Fruit fly (Drosophila melanogaster): Measurements from ENCODE around the gene Eaf6.

dm6 chr3L:5611732-5612250 lies 3.7 kb upstream of the Eaf6 start:
- peak; percentile 83 for TF ChIP-seq ara (GFP tag; IDR thresholded peaks at IDR 0.05)
- peak; percentile 37 for TF ChIP-seq kay (GFP tag; optimal IDR thresholded peaks at IDR 0.05)
- 0 out of 3 replicates have a peak, but pooled peaks have one; percentile 48 for TF ChIP-seq Aef1 (GFP tag; IDR thresholded peaks at IDR 0.05)
- TF ChIP-seq mirr (GFP tag; optimal IDR thresholded peaks at IDR 0.05): no peak
- peak; percentile 24 for TF ChIP-seq disco-r (GFP tag; optimal IDR thresholded peaks at IDR 0.05)
- TF ChIP-seq abd-A (tag; optimal IDR thresholded peaks at IDR 0.05): peak; percentile 17
- TF ChIP-seq Pdp1 (GFP tag; optimal IDR thresholded peaks at IDR 0.05): peak; percentile 20 to 91
